Worm (Caenorhabditis elegans) whole organism, early embryonic: ENCODE results near the gene spp-12.

Experiments used
- B0310.2 ChIP-seq: sonication (generic microtip); optimal IDR thresholded peaks from 2 replicates; lab custom pipeline; 2016; ENCODE audit warnings: mild to moderate bottlenecking, missing genetic modification characterization, missing compliant biosample characterization
- F13C5.2 ChIP-seq: sonication (generic microtip); optimal IDR thresholded peaks from 2 replicates; lab custom pipeline; 2017; ENCODE audit warnings: mild to moderate bottlenecking, missing genetic modification characterization, inconsistent platforms, missing compliant biosample characterization
- ama-1 ChIP-seq: fragments of 150-350 bp; optimal IDR thresholded peaks from 2 replicates; lab custom pipeline; 2014
- ceh-36 ChIP-seq: sonication (generic microtip); optimal IDR thresholded peaks from 2 replicates; lab custom pipeline; 2016; ENCODE audit warnings: missing genetic modification characterization, inconsistent platforms, missing compliant biosample characterization
- flt-1 ChIP-seq: fragments of 200-800 bp; sonication (Bioruptor generic); IDR thresholded peaks from 2 replicates; pipeline ENCODE4 v1.3.6; 2022; ENCODE audit warnings: missing genetic modification characterization, missing compliant biosample characterization
- hmbx-1 ChIP-seq: sonication (generic microtip); optimal IDR thresholded peaks from 2 replicates; lab custom pipeline; 2016; ENCODE audit warnings: mild to moderate bottlenecking, missing genetic modification characterization, missing compliant biosample characterization
- hnd-1 ChIP-seq: sonication (generic microtip); optimal IDR thresholded peaks from 2 replicates; lab custom pipeline; 2016; ENCODE audit warnings: missing genetic modification characterization, missing compliant biosample characterization
- pes-1 ChIP-seq: fragments of 200-800 bp; sonication (Bioruptor generic); IDR thresholded peaks from 2 replicates; pipeline ENCODE4 v1.3.6; 2022; ENCODE audit warnings: missing genetic modification reagents, missing genetic modification characterization, missing compliant biosample characterization
- scrt-1 ChIP-seq: fragments of 200-800 bp; sonication (Bioruptor generic); IDR thresholded peaks from 2 replicates; pipeline ENCODE4 v1.3.6; 2022; ENCODE audit warnings: missing genetic modification characterization, missing compliant biosample characterization
- tbx-11 ChIP-seq: fragments of 200-800 bp; sonication (Bioruptor generic); IDR thresholded peaks from 2 replicates; pipeline ENCODE4 v1.3.6; 2022; ENCODE audit warnings: missing genetic modification characterization, missing compliant biosample characterization
- tbx-37 ChIP-seq: fragments of 200-800 bp; sonication (Bioruptor generic); conservative IDR thresholded peaks from 2 replicates; pipeline ENCODE4 v1.3.6; 2022; ENCODE audit warnings: missing genetic modification reagents, missing genetic modification characterization, missing compliant biosample characterization
- tra-4 ChIP-seq: sonication (generic microtip); optimal IDR thresholded peaks from 2 replicates; lab custom pipeline; 2017; ENCODE audit warnings: missing genetic modification characterization, missing compliant biosample characterization

ce11 chrV:13890473-13890872, 857 bp downstream of the spp-12 start, which contains the start of gene lbp-8:
- TF ChIP-seq hmbx-1 (no peak), ama-1 (lab: Kevin White, UChicago) (no peak), scrt-1 (GFP tag; lab: Robert Waterston, UW) (no peak), tra-4 (no peak), B0310.2 (tag; lab: Kevin White, UChicago) (no peak), flt-1 (no peak), tbx-11 (no peak), tbx-37 (GFP tag; lab: Robert Waterston, UW) (no peak), ceh-36 (tag; lab: Kevin White, UChicago) (no peak), F13C5.2 (tag; lab: Kevin White, UChicago) (no peak), hnd-1 (tag; lab: Kevin White, UChicago) (no peak), pes-1 (no peak)
